Fruit fly (Drosophila melanogaster) whole organism, embryonic: ENCODE measurements around the gene E2f1.
A peak's percentile ranks its signal among the peaks of the same experiment; 100 is the strongest.

ENCODE experiments used
- Bgb ChIP-seq: fragments of 200-800 bp; sonication (Bioruptor generic); IDR thresholded peaks from 2 replicates; pipeline ENCODE4 v1.3.6; 2022; ENCODE audit warnings: missing biosample characterization, missing genetic modification characterization; ENCODE audit not compliant: partially characterized antibody
- BtbVII ChIP-seq: fragments of 200-800 bp; sonication (Bioruptor generic); optimal IDR thresholded peaks from 3 replicates; lab custom pipeline; 2017; ENCODE audit warnings: missing biosample characterization, mild to moderate bottlenecking, missing genetic modification characterization
- CG10462 ChIP-seq: fragments of 200-800 bp; sonication (Bioruptor generic); optimal IDR thresholded peaks from 2 replicates; lab custom pipeline; 2016; ENCODE audit warnings: missing biosample characterization, missing genetic modification characterization
- CG10565 ChIP-seq: fragments of 200-800 bp; sonication (Bioruptor generic); optimal IDR thresholded peaks from 3 replicates; lab custom pipeline; 2016; ENCODE audit warnings: missing biosample characterization, mild to moderate bottlenecking, missing genetic modification characterization
- CG11398 ChIP-seq: fragments of 200-800 bp; sonication (Bioruptor generic); optimal IDR thresholded peaks from 2 replicates; lab custom pipeline; 2016; ENCODE audit warnings: missing biosample characterization, missing genetic modification characterization
- CG12391 ChIP-seq: fragments of 200-800 bp; sonication (Bioruptor generic); optimal IDR thresholded peaks from 3 replicates; lab custom pipeline; 2018; ENCODE audit warnings: missing biosample characterization, mild to moderate bottlenecking, missing genetic modification characterization, moderate library complexity
- CG12942 ChIP-seq: fragments of 200-800 bp; sonication (Bioruptor generic); optimal IDR thresholded peaks from 3 replicates; lab custom pipeline; 2016; ENCODE audit warnings: missing biosample characterization, missing genetic modification characterization
- CG16813 ChIP-seq: fragments of 200-800 bp; sonication (Bioruptor generic); IDR thresholded peaks from 3 replicates; pipeline ENCODE4 v1.3.6; 2022; ENCODE audit warnings: missing biosample characterization, missing genetic modification characterization; ENCODE audit not compliant: partially characterized antibody
- CG17361 ChIP-seq: fragments of 200-800 bp; sonication (Bioruptor generic); IDR thresholded peaks from 3 replicates; pipeline ENCODE4 v1.3.6; 2022; ENCODE audit warnings: missing biosample characterization, missing genetic modification characterization
- CG1792 ChIP-seq: fragments of 200-800 bp; sonication (Bioruptor generic); optimal IDR thresholded peaks from 2 replicates; lab custom pipeline; 2016; ENCODE audit warnings: missing biosample characterization, missing genetic modification characterization
- CG2875 ChIP-seq: fragments of 200-800 bp; sonication (Bioruptor generic); optimal IDR thresholded peaks from 2 replicates; lab custom pipeline; 2017; ENCODE audit warnings: missing biosample characterization, mild to moderate bottlenecking, missing genetic modification characterization, missing genetic modification reagents
- CG31388 ChIP-seq: fragments of 200-800 bp; sonication (Bioruptor generic); optimal IDR thresholded peaks from 2 replicates; lab custom pipeline; 2016; ENCODE audit warnings: missing biosample characterization, missing genetic modification characterization
- CG4282 ChIP-seq: fragments of 200-800 bp; sonication (Bioruptor generic); optimal IDR thresholded peaks from 2 replicates; lab custom pipeline; 2016; ENCODE audit warnings: missing biosample characterization, missing genetic modification characterization
- CG6254 ChIP-seq: fragments of 200-800 bp; sonication (Bioruptor generic); optimal IDR thresholded peaks from 3 replicates; lab custom pipeline; 2017; ENCODE audit warnings: mild to moderate bottlenecking, missing biosample characterization, missing genetic modification reagents, missing genetic modification characterization
- CG6683 ChIP-seq: fragments of 200-800 bp; sonication (Bioruptor generic); optimal IDR thresholded peaks from 2 replicates; lab custom pipeline; 2017; ENCODE audit warnings: missing biosample characterization, mild to moderate bottlenecking, missing genetic modification characterization, missing genetic modification reagents
- CG7786 ChIP-seq: fragments of 200-800 bp; sonication (Bioruptor generic); optimal IDR thresholded peaks from 2 replicates; lab custom pipeline; 2016; ENCODE audit warnings: missing biosample characterization, missing genetic modification characterization
- CG9609 ChIP-seq: fragments of 200-800 bp; sonication (Bioruptor generic); optimal IDR thresholded peaks from 3 replicates; lab custom pipeline; 2016; ENCODE audit warnings: missing biosample characterization, missing genetic modification characterization
- Dll ChIP-seq: fragments of 200-800 bp; sonication (Bioruptor generic); IDR thresholded peaks from 4 replicates; pipeline ENCODE4 v1.3.6; 2022; ENCODE audit warnings: missing biosample characterization, missing genetic modification characterization; ENCODE audit not compliant: partially characterized antibody
- Doc3 ChIP-seq: fragments of 200-800 bp; sonication (Bioruptor generic); IDR thresholded peaks from 3 replicates; pipeline ENCODE4 v1.3.6; 2022; ENCODE audit warnings: missing biosample characterization, missing genetic modification characterization; ENCODE audit not compliant: partially characterized antibody
- E2f2 ChIP-seq: fragments of 200-800 bp; sonication (Bioruptor generic); IDR thresholded peaks from 2 replicates; pipeline ENCODE4 v1.3.6; 2022; ENCODE audit warnings: missing biosample characterization, missing genetic modification characterization
- Gug ChIP-seq: fragments of 200-800 bp; sonication (Bioruptor generic); IDR thresholded peaks from 4 replicates; pipeline ENCODE4 v1.3.6; 2022; ENCODE audit warnings: missing biosample characterization, missing genetic modification characterization
- Hr78 ChIP-seq, 2 experiments: fragments of 200-800 bp in 1 of 2; fragments of >200 bp in 1 of 2; sonication (Bioruptor generic) in 1 of 2; optimal IDR thresholded peaks; 2 replicates each; lab custom pipeline; 2017 to 2019; ENCODE audit warnings: missing biosample characterization in 2 of 2, missing genetic modification characterization in 2 of 2, mild to moderate bottlenecking in 1 of 2, moderate library complexity in 1 of 2
- NK7.1 ChIP-seq: fragments of 200-800 bp; sonication (Bioruptor generic); optimal IDR thresholded peaks from 3 replicates; lab custom pipeline; 2016; ENCODE audit warnings: missing biosample characterization, missing genetic modification characterization
- Optix ChIP-seq: fragments of 200-800 bp; sonication (Bioruptor generic); IDR thresholded peaks from 3 replicates; pipeline ENCODE4 v1.3.6; 2022; ENCODE audit warnings: missing biosample characterization, missing genetic modification characterization
- Sry-β ChIP-seq: fragments of 200-800 bp; sonication (Bioruptor generic); optimal IDR thresholded peaks from 2 replicates; lab custom pipeline; 2018; ENCODE audit warnings: missing biosample characterization, mild to moderate bottlenecking, missing genetic modification characterization, moderate library complexity
- Taf1 ChIP-seq: fragments of 200-800 bp; sonication (Bioruptor generic); IDR thresholded peaks from 2 replicates; pipeline ENCODE4 v1.3.6; 2022; ENCODE audit warnings: missing biosample characterization, missing genetic modification characterization
- aop ChIP-seq: fragments of 200-800 bp; sonication (Bioruptor generic); IDR thresholded peaks from 2 replicates; pipeline ENCODE4 v1.3.6; 2022; ENCODE audit warnings: missing biosample characterization, missing genetic modification characterization
- ato ChIP-seq: fragments of 200-800 bp; sonication (Bioruptor generic); IDR thresholded peaks from 2 replicates; pipeline ENCODE4 v1.3.6; 2022; ENCODE audit warnings: missing biosample characterization, missing genetic modification characterization; ENCODE audit not compliant: partially characterized antibody
- az2 ChIP-seq: fragments of 200-800 bp; sonication (Bioruptor generic); optimal IDR thresholded peaks from 3 replicates; lab custom pipeline; 2016; ENCODE audit warnings: missing biosample characterization, missing genetic modification characterization
- cad ChIP-seq: fragments of >200 bp; optimal IDR thresholded peaks from 2 replicates; lab custom pipeline; 2017; ENCODE audit warnings: missing biosample characterization, missing genetic modification characterization
- croc ChIP-seq: fragments of 200-800 bp; sonication (Bioruptor generic); conservative IDR thresholded peaks from 3 replicates; pipeline ENCODE4 v1.3.6; 2022; ENCODE audit warnings: missing biosample characterization, missing genetic modification characterization
- danr ChIP-seq: fragments of 200-800 bp; sonication (Bioruptor generic); IDR thresholded peaks from 2 replicates; pipeline ENCODE4 v1.3.6; 2022; ENCODE audit warnings: missing biosample characterization, missing genetic modification characterization
- ewg ChIP-seq: fragments of 200-800 bp; sonication (Bioruptor generic); optimal IDR thresholded peaks from 3 replicates; lab custom pipeline; 2017; ENCODE audit warnings: mild to moderate bottlenecking, missing biosample characterization, missing genetic modification reagents, missing genetic modification characterization
- fd3F ChIP-seq: fragments of 200-800 bp; sonication (Bioruptor generic); optimal IDR thresholded peaks from 2 replicates; lab custom pipeline; 2018; ENCODE audit warnings: missing biosample characterization, mild to moderate bottlenecking, missing genetic modification characterization, moderate library complexity
- fd64A ChIP-seq: fragments of 200-800 bp; sonication (Bioruptor generic); optimal IDR thresholded peaks from 3 replicates; lab custom pipeline; 2018; ENCODE audit warnings: missing biosample characterization, mild to moderate bottlenecking, missing genetic modification characterization
- fu2 ChIP-seq: fragments of 200-800 bp; sonication (Bioruptor generic); optimal IDR thresholded peaks from 2 replicates; lab custom pipeline; 2016; ENCODE audit warnings: missing biosample characterization, missing genetic modification characterization
- ham ChIP-seq: fragments of 200-800 bp; sonication (Bioruptor generic); IDR thresholded peaks from 2 replicates; pipeline ENCODE4 v1.3.6; 2022; ENCODE audit warnings: missing biosample characterization, missing genetic modification characterization
- jigr1 ChIP-seq: fragments of 200-800 bp; sonication (Bioruptor generic); IDR thresholded peaks from 3 replicates; pipeline ENCODE4 v1.3.6; 2022; ENCODE audit warnings: missing biosample characterization, missing genetic modification characterization
- mld ChIP-seq: fragments of 200-800 bp; sonication (Bioruptor generic); IDR thresholded peaks from 3 replicates; pipeline ENCODE4 v1.3.6; 2022; ENCODE audit warnings: missing biosample characterization, missing genetic modification characterization; ENCODE audit not compliant: partially characterized antibody
- oc ChIP-seq: fragments of 200-800 bp; sonication (Bioruptor generic); optimal IDR thresholded peaks from 2 replicates; lab custom pipeline; 2018; ENCODE audit warnings: missing biosample characterization, mild to moderate bottlenecking, missing genetic modification characterization, moderate library complexity
- p53 ChIP-seq: fragments of 200-800 bp; sonication (Bioruptor generic); optimal IDR thresholded peaks from 2 replicates; lab custom pipeline; 2016; ENCODE audit warnings: missing biosample characterization, missing genetic modification characterization
- pan ChIP-seq, 4 experiments: fragments of >200 bp in 3 of 4; fragments of 200-800 bp in 1 of 4; sonication (Bioruptor generic) in 1 of 4; optimal IDR thresholded peaks in 3 of 4; IDR thresholded peaks in 1 of 4; 2 replicates each; pipeline versions ENCODE4 v1.3.6 to Lab custom; 2017 to 2022; ENCODE audit warnings: missing biosample characterization in 2 of 4, missing genetic modification characterization in 2 of 4, mixed read lengths in 1 of 4
- phol ChIP-seq: fragments of 200-800 bp; sonication (Bioruptor generic); optimal IDR thresholded peaks from 3 replicates; lab custom pipeline; 2018; ENCODE audit warnings: missing biosample characterization, mild to moderate bottlenecking, missing genetic modification characterization, moderate library complexity
- pnt ChIP-seq: fragments of 200-800 bp; sonication (Bioruptor generic); optimal IDR thresholded peaks from 3 replicates; lab custom pipeline; 2016; ENCODE audit warnings: missing biosample characterization, missing genetic modification characterization
- slou ChIP-seq: fragments of 200-800 bp; sonication (Bioruptor generic); optimal IDR thresholded peaks from 3 replicates; lab custom pipeline; 2016; ENCODE audit warnings: missing biosample characterization, missing genetic modification characterization
- tll ChIP-seq, 2 experiments: fragments of 200-800 bp in 1 of 2; fragments of >200 bp in 1 of 2; sonication (Bioruptor generic) in 1 of 2; optimal IDR thresholded peaks; 2 replicates each; lab custom pipeline; 2017 to 2019; ENCODE audit warnings: missing biosample characterization in 2 of 2, missing genetic modification characterization in 2 of 2, mild to moderate bottlenecking in 1 of 2, moderate library complexity in 1 of 2
- unpg ChIP-seq: fragments of 200-800 bp; sonication (Bioruptor generic); optimal IDR thresholded peaks from 3 replicates; lab custom pipeline; 2018; ENCODE audit warnings: missing biosample characterization, mild to moderate bottlenecking, missing genetic modification characterization, moderate library complexity
- zfh1 ChIP-seq: fragments of 200-800 bp; sonication (Bioruptor generic); IDR thresholded peaks from 3 replicates; pipeline ENCODE4 v1.3.6; 2022; ENCODE audit warnings: missing biosample characterization, missing genetic modification characterization

The E2f1 gene

dm6 chr3R:21651048-21651887 lies 9.4 kb downstream of the E2f1 start (continued):
- no peak for TF ChIP-seq ato (GFP tag; lab: Robert Waterston, UW)
- no peak for TF ChIP-seq Gug (GFP tag; lab: Robert Waterston, UW)
- TF ChIP-seq slou (GFP tag; lab: Kevin White, UChicago): no peak
- TF ChIP-seq p53 (GFP tag; lab: Kevin White, UChicago): no peak
- no peak for TF ChIP-seq E2f2 (GFP tag; lab: Robert Waterston, UW)
- peak; percentile 6 for TF ChIP-seq CG2875
- no peak for TF ChIP-seq CG31388
- TF ChIP-seq Taf1: no peak
- TF ChIP-seq CG10462: no peak
- TF ChIP-seq danr (GFP tag; lab: Robert Waterston, UW): no peak
- peak; percentile 46 for TF ChIP-seq az2 (GFP tag; lab: Kevin White, UChicago)
- TF ChIP-seq pnt (GFP tag; lab: Kevin White, UChicago): no peak
- TF ChIP-seq CG7786 (GFP tag; lab: Kevin White, UChicago): no peak
- TF ChIP-seq phol (tag; lab: Kevin White, UChicago): peak; percentile 70
- TF ChIP-seq CG6254 (GFP tag; lab: Kevin White, UChicago): peak; percentile 26
- 0 out of 3 replicates have a peak, but pooled peaks have one; percentile 38 for TF ChIP-seq zfh1 (GFP tag; lab: Robert Waterston, UW)
- TF ChIP-seq Dll (GFP tag; lab: Robert Waterston, UW): no peak
- TF ChIP-seq BtbVII (GFP tag; lab: Kevin White, UChicago): no peak
- no peak for TF ChIP-seq cad (GFP tag; lab: Kevin White, UChicago)
- no peak for TF ChIP-seq NK7.1 (GFP tag; lab: Kevin White, UChicago)
- TF ChIP-seq tll (GFP tag; optimal IDR thresholded peaks at IDR 0.05; lab: Kevin White, UChicago): no peak
- TF ChIP-seq unpg (GFP tag; lab: Kevin White, UChicago): no peak
- no peak for TF ChIP-seq Optix (GFP tag; lab: Robert Waterston, UW)
- TF ChIP-seq ewg: peak; percentile 8
- TF ChIP-seq CG10565 (GFP tag; lab: Kevin White, UChicago): no peak
- TF ChIP-seq fd3F (GFP tag; lab: Kevin White, UChicago): no peak
- no peak for TF ChIP-seq CG16813
- no peak for TF ChIP-seq jigr1 (GFP tag; lab: Robert Waterston, UW)
- TF ChIP-seq croc (GFP tag; lab: Robert Waterston, UW): no peak
- TF ChIP-seq CG12942 (GFP tag; lab: Kevin White, UChicago): no peak
- TF ChIP-seq CG9609 (GFP tag; lab: Kevin White, UChicago): no peak
- TF ChIP-seq CG12391 (tag; lab: Kevin White, UChicago): peak; percentile 56
- no peak for TF ChIP-seq aop (GFP tag; lab: Robert Waterston, UW)
- TF ChIP-seq CG11398: no peak
- no peak for TF ChIP-seq fu2
- no peak for TF ChIP-seq mld
- TF ChIP-seq CG17361 (GFP tag; lab: Robert Waterston, UW): peak; percentile 80
- no peak for TF ChIP-seq CG6683 (GFP tag; lab: Kevin White, UChicago)
- TF ChIP-seq pan (optimal IDR thresholded peaks at IDR 0.05; lab: Kevin White, UChicago): no peak
- no peak for TF ChIP-seq pan (GFP tag; optimal IDR thresholded peaks at IDR 0.05 in 1 of 2, IDR thresholded peaks at IDR 0.05 in 1 of 2)
- TF ChIP-seq fd64A (GFP tag; lab: Kevin White, UChicago): no peak
- no peak for TF ChIP-seq Doc3
- TF ChIP-seq oc (tag; lab: Kevin White, UChicago): no peak
- no peak for TF ChIP-seq CG1792
- TF ChIP-seq CG4282: no peak
- no peak for TF ChIP-seq Bgb (GFP tag; lab: Robert Waterston, UW)
- TF ChIP-seq Hr78 (GFP tag; optimal IDR thresholded peaks at IDR 0.05; lab: Kevin White, UChicago): no peak
- no peak for TF ChIP-seq Sry-β (GFP tag; lab: Kevin White, UChicago)
- no peak for TF ChIP-seq ham (GFP tag; lab: Robert Waterston, UW)
